Fruit fly (Drosophila melanogaster) whole organism, embryonic: Measurements from ENCODE around the gene glu.
A peak's percentile ranks its signal among the peaks of the same experiment; 100 is the strongest.

ENCODE experiments used
- Bgb ChIP-seq: fragments of 200-800 bp; sonication (Bioruptor generic); IDR thresholded peaks from 2 replicates; pipeline ENCODE4 v1.3.6; 2022; ENCODE audit warnings: missing biosample characterization, missing genetic modification characterization; ENCODE audit not compliant: partially characterized antibody
- Bteb2 ChIP-seq: fragments of 200-800 bp; sonication (Bioruptor generic); optimal IDR thresholded peaks from 2 replicates; lab custom pipeline; 2016; ENCODE audit warnings: missing biosample characterization, missing genetic modification characterization
- CG10462 ChIP-seq: fragments of 200-800 bp; sonication (Bioruptor generic); optimal IDR thresholded peaks from 2 replicates; lab custom pipeline; 2016; ENCODE audit warnings: missing biosample characterization, missing genetic modification characterization
- CG12155 ChIP-seq: fragments of 200-800 bp; sonication (Bioruptor generic); optimal IDR thresholded peaks from 3 replicates; lab custom pipeline; 2016; ENCODE audit warnings: missing biosample characterization, missing genetic modification characterization
- CG12219 ChIP-seq: fragments of 200-800 bp; sonication (Bioruptor generic); optimal IDR thresholded peaks from 3 replicates; lab custom pipeline; 2018; ENCODE audit warnings: missing biosample characterization, mild to moderate bottlenecking, missing genetic modification characterization
- CG18011 ChIP-seq: fragments of 200-800 bp; sonication (Bioruptor generic); optimal IDR thresholded peaks from 2 replicates; lab custom pipeline; 2017; ENCODE audit warnings: missing biosample characterization, missing genetic modification characterization, mild to moderate bottlenecking, moderate library complexity, missing genotype
- CG30403 ChIP-seq: fragments of 200-800 bp; sonication (Bioruptor generic); optimal IDR thresholded peaks from 3 replicates; lab custom pipeline; 2016; ENCODE audit warnings: missing biosample characterization, missing genetic modification characterization
- CG31388 ChIP-seq: fragments of 200-800 bp; sonication (Bioruptor generic); optimal IDR thresholded peaks from 2 replicates; lab custom pipeline; 2016; ENCODE audit warnings: missing biosample characterization, missing genetic modification characterization
- CG32532 ChIP-seq: fragments of 200-800 bp; sonication (Bioruptor generic); IDR thresholded peaks from 2 replicates; pipeline ENCODE4 v1.3.6; 2022; ENCODE audit warnings: missing biosample characterization, missing genetic modification characterization
- CG33557 ChIP-seq: fragments of 200-800 bp; sonication (Bioruptor generic); optimal IDR thresholded peaks from 2 replicates; lab custom pipeline; 2019; ENCODE audit warnings: missing biosample characterization, mild to moderate bottlenecking, missing genetic modification characterization, moderate library complexity
- CG4730 ChIP-seq: fragments of 200-800 bp; sonication (Bioruptor generic); IDR thresholded peaks from 2 replicates; pipeline ENCODE4 v1.3.6; 2022; ENCODE audit warnings: missing biosample characterization, missing genetic modification characterization
- CG5180 ChIP-seq: fragments of 200-800 bp; sonication (Bioruptor generic); optimal IDR thresholded peaks from 3 replicates; lab custom pipeline; 2017; ENCODE audit warnings: missing biosample characterization, missing genetic modification characterization, mild to moderate bottlenecking, moderate library complexity, missing genetic modification reagents
- CG6765 ChIP-seq: fragments of 200-800 bp; sonication (Bioruptor generic); optimal IDR thresholded peaks from 3 replicates; lab custom pipeline; 2017; ENCODE audit warnings: missing biosample characterization, mild to moderate bottlenecking, missing genetic modification characterization
- CG7928 ChIP-seq: fragments of 200-800 bp; sonication (Bioruptor generic); optimal IDR thresholded peaks from 2 replicates; lab custom pipeline; 2017; ENCODE audit warnings: missing biosample characterization, mild to moderate bottlenecking, missing genetic modification characterization
- CG9727 ChIP-seq: fragments of 200-800 bp; sonication (Bioruptor generic); optimal IDR thresholded peaks from 3 replicates; lab custom pipeline; 2017; ENCODE audit warnings: missing biosample characterization, mild to moderate bottlenecking, missing genetic modification characterization
- CkIIα-i1 ChIP-seq: fragments of 200-800 bp; sonication (Bioruptor generic); IDR thresholded peaks from 2 replicates; pipeline ENCODE4 v1.3.6; 2022; ENCODE audit warnings: missing biosample characterization, missing genetic modification characterization
- Elba2 ChIP-seq: fragments of 200-800 bp; sonication (Bioruptor generic); optimal IDR thresholded peaks from 3 replicates; lab custom pipeline; 2016; ENCODE audit warnings: missing biosample characterization, missing genetic modification characterization
- Ets97D ChIP-seq: fragments of 200-800 bp; sonication (Bioruptor generic); optimal IDR thresholded peaks from 3 replicates; lab custom pipeline; 2016; ENCODE audit warnings: missing biosample characterization, missing genetic modification characterization
- H2.0 ChIP-seq: fragments of 200-800 bp; sonication (Bioruptor generic); IDR thresholded peaks from 2 replicates; pipeline ENCODE4 v1.3.6; 2022; ENCODE audit warnings: missing biosample characterization, missing genetic modification characterization
- HLH4C ChIP-seq: fragments of 200-800 bp; sonication (Bioruptor generic); IDR thresholded peaks from 3 replicates; pipeline ENCODE4 v1.3.6; 2022; ENCODE audit warnings: missing biosample characterization, missing genetic modification characterization; ENCODE audit not compliant: partially characterized antibody
- HLHmδ ChIP-seq: fragments of 200-800 bp; sonication (Bioruptor generic); optimal IDR thresholded peaks from 2 replicates; lab custom pipeline; 2018; ENCODE audit warnings: missing biosample characterization, mild to moderate bottlenecking, missing genetic modification characterization, moderate library complexity
- Hey ChIP-seq: fragments of 200-800 bp; sonication (Bioruptor generic); optimal IDR thresholded peaks from 3 replicates; lab custom pipeline; 2018; ENCODE audit warnings: missing biosample characterization, mild to moderate bottlenecking, missing genetic modification characterization
- Hr51 ChIP-seq, 2 experiments: fragments of 200-800 bp; sonication (Bioruptor generic); optimal IDR thresholded peaks; 2 replicates in 1 of 2; 3 replicates in 1 of 2; lab custom pipeline; 2016 to 2018; ENCODE audit warnings: missing biosample characterization in 2 of 2, missing genetic modification characterization in 2 of 2, mild to moderate bottlenecking in 1 of 2, moderate library complexity in 1 of 2
- Jarid2 ChIP-seq: fragments of 200-800 bp; sonication (Bioruptor generic); optimal IDR thresholded peaks from 3 replicates; lab custom pipeline; 2017; ENCODE audit warnings: mild to moderate bottlenecking, missing biosample characterization, missing genetic modification reagents, missing genetic modification characterization
- Kr ChIP-seq: fragments of 200-800 bp; sonication (Bioruptor generic); optimal IDR thresholded peaks from 2 replicates; lab custom pipeline; 2017; ENCODE audit warnings: missing biosample characterization, mild to moderate bottlenecking, missing genetic modification characterization
- NC2β ChIP-seq: fragments of 200-800 bp; sonication (Bioruptor generic); optimal IDR thresholded peaks from 2 replicates; lab custom pipeline; 2016; ENCODE audit warnings: missing biosample characterization, missing genetic modification characterization
- Nf-YC ChIP-seq: fragments of 200-800 bp; optimal IDR thresholded peaks from 3 replicates; lab custom pipeline; 2019; ENCODE audit warnings: missing biosample characterization, mild to moderate bottlenecking, missing genetic modification characterization, moderate library complexity
- PHDP ChIP-seq: fragments of 200-800 bp; sonication (Bioruptor generic); optimal IDR thresholded peaks from 3 replicates; lab custom pipeline; 2018; ENCODE audit warnings: missing biosample characterization, mild to moderate bottlenecking, missing genetic modification characterization, moderate library complexity
- Side ChIP-seq: fragments of 200-800 bp; sonication (Bioruptor generic); optimal IDR thresholded peaks from 2 replicates; lab custom pipeline; 2016; ENCODE audit warnings: missing biosample characterization, missing genetic modification characterization
- Sry-δ ChIP-seq: fragments of 200-800 bp; sonication (Bioruptor generic); optimal IDR thresholded peaks from 2 replicates; lab custom pipeline; 2016; ENCODE audit warnings: missing biosample characterization, missing genetic modification characterization
- Tbp ChIP-seq: fragments of >200 bp; optimal IDR thresholded peaks from 2 replicates; lab custom pipeline; 2018; ENCODE audit warnings: missing biosample characterization, missing genetic modification characterization
- ac ChIP-seq: fragments of 200-800 bp; sonication (Bioruptor generic); optimal IDR thresholded peaks from 3 replicates; lab custom pipeline; 2017; ENCODE audit warnings: missing biosample characterization, mild to moderate bottlenecking, missing genetic modification characterization
- bsh ChIP-seq, 2 experiments: fragments of 200-800 bp; sonication (Bioruptor generic); optimal IDR thresholded peaks; 2 replicates each; lab custom pipeline; 2017 to 2018; ENCODE audit warnings: mild to moderate bottlenecking in 2 of 2, missing biosample characterization in 2 of 2, missing genetic modification characterization in 2 of 2, moderate library complexity in 1 of 2
- cg ChIP-seq: fragments of 200-800 bp; sonication (Bioruptor generic); optimal IDR thresholded peaks from 3 replicates; lab custom pipeline; 2019; ENCODE audit warnings: missing biosample characterization, mild to moderate bottlenecking, missing genetic modification characterization, moderate library complexity
- dati ChIP-seq: fragments of 200-800 bp; sonication (Bioruptor generic); IDR thresholded peaks from 2 replicates; pipeline ENCODE4 v1.3.6; 2022; ENCODE audit warnings: missing biosample characterization, missing genetic modification characterization
- dysf ChIP-seq: fragments of 200-800 bp; sonication (Bioruptor generic); IDR thresholded peaks from 3 replicates; pipeline ENCODE4 v1.3.6; 2022; ENCODE audit warnings: missing biosample characterization, missing genetic modification characterization
- exex ChIP-seq: fragments of 200-800 bp; sonication (Bioruptor generic); optimal IDR thresholded peaks from 4 replicates; lab custom pipeline; 2018; ENCODE audit warnings: missing biosample characterization, mild to moderate bottlenecking, missing genetic modification characterization, moderate library complexity
- gsb ChIP-seq: fragments of 200-800 bp; sonication (Bioruptor generic); IDR thresholded peaks from 2 replicates; pipeline ENCODE4 v1.3.6; 2022; ENCODE audit warnings: missing biosample characterization, missing genetic modification characterization
- hb ChIP-seq: fragments of 200-800 bp; sonication (Bioruptor generic); IDR thresholded peaks from 3 replicates; pipeline ENCODE4 v1.3.6; 2022; ENCODE audit warnings: missing biosample characterization, missing genetic modification characterization; ENCODE audit not compliant: partially characterized antibody
- oc ChIP-seq: fragments of 200-800 bp; sonication (Bioruptor generic); optimal IDR thresholded peaks from 2 replicates; lab custom pipeline; 2018; ENCODE audit warnings: missing biosample characterization, mild to moderate bottlenecking, missing genetic modification characterization, moderate library complexity
- onecut ChIP-seq: fragments of 200-800 bp; sonication (Bioruptor generic); IDR thresholded peaks from 2 replicates; pipeline ENCODE4 v1.3.6; 2022; ENCODE audit warnings: missing biosample characterization, missing genetic modification characterization
- org-1 ChIP-seq: fragments of 200-800 bp; sonication (Bioruptor generic); optimal IDR thresholded peaks from 2 replicates; lab custom pipeline; 2017; ENCODE audit warnings: missing biosample characterization, missing genetic modification characterization
- otp ChIP-seq: fragments of 200-800 bp; sonication (Bioruptor generic); IDR thresholded peaks from 3 replicates; pipeline ENCODE4, ENCODE4 v1.3.6; 2022; ENCODE audit warnings: missing biosample characterization, missing genetic modification characterization
- pita ChIP-seq: fragments of 200-800 bp; sonication (Bioruptor generic); optimal IDR thresholded peaks from 2 replicates; lab custom pipeline; 2017; ENCODE audit warnings: missing biosample characterization, mild to moderate bottlenecking, missing genetic modification characterization
- tna ChIP-seq: fragments of 200-800 bp; sonication (Bioruptor generic); IDR thresholded peaks from 2 replicates; pipeline ENCODE4 v1.3.6; 2022; ENCODE audit warnings: missing biosample characterization, missing genetic modification characterization; ENCODE audit not compliant: partially characterized antibody
- usp ChIP-seq: fragments of >200 bp; optimal IDR thresholded peaks from 2 replicates; lab custom pipeline; 2017; ENCODE audit warnings: missing biosample characterization, missing genetic modification characterization
- vnd ChIP-seq: fragments of 200-800 bp; sonication (Bioruptor generic); IDR thresholded peaks from 3 replicates; pipeline ENCODE4 v1.3.6; 2022; ENCODE audit warnings: missing biosample characterization, missing genetic modification characterization; ENCODE audit not compliant: partially characterized antibody
- zfh1 ChIP-seq: fragments of 200-800 bp; sonication (Bioruptor generic); IDR thresholded peaks from 3 replicates; pipeline ENCODE4 v1.3.6; 2022; ENCODE audit warnings: missing biosample characterization, missing genetic modification characterization

glu gene

dm6 chr2L:16683958-16684877 is 54.0 kb downstream of the glu start, which contains the start of gene CG31807 (continued):
- TF ChIP-seq CkIIα-i1 (GFP tag; lab: Robert Waterston, UW), result no peak
- TF ChIP-seq usp, result no peak
- TF ChIP-seq CG10462 (GFP tag; lab: Kevin White, UChicago), result peak; percentile 43
- peak; percentile 52 for TF ChIP-seq CG4730 (GFP tag; lab: Robert Waterston, UW)
- peak; percentile 36 for TF ChIP-seq ac (GFP tag; lab: Kevin White, UChicago)
- peak; percentile 51 for TF ChIP-seq CG30403
- no peak for TF ChIP-seq HLH4C
- peak; percentile 74 for TF ChIP-seq CG12219 (GFP tag; lab: Kevin White, UChicago)
- peak; percentile 47 for TF ChIP-seq Nf-YC (tag; lab: Kevin White, UChicago)
- TF ChIP-seq Tbp (GFP tag; lab: Kevin White, UChicago), result no peak
- no peak for TF ChIP-seq exex (tag; lab: Kevin White, UChicago)
- no peak for TF ChIP-seq Bgb (GFP tag; lab: Robert Waterston, UW)
- no peak for TF ChIP-seq Kr (GFP tag; lab: Kevin White, UChicago)
- TF ChIP-seq bsh (GFP tag; optimal IDR thresholded peaks at IDR 0.05; lab: Kevin White, UChicago), result peak; percentile 83 to 98
- TF ChIP-seq hb (GFP tag; lab: Robert Waterston, UW), result no peak
- no peak for TF ChIP-seq gsb
- TF ChIP-seq Side (GFP tag; lab: Kevin White, UChicago), result peak; percentile 47
- peak; percentile 20 for TF ChIP-seq CG12155 (GFP tag; lab: Kevin White, UChicago)
- no peak for TF ChIP-seq Jarid2 (GFP tag; lab: Kevin White, UChicago)
- TF ChIP-seq CG18011, result peak; percentile 55
- no peak for TF ChIP-seq vnd
- TF ChIP-seq Ets97D (GFP tag; lab: Kevin White, UChicago), result no peak
- peak; percentile 60; the same call in 1 of the 3 replicates for TF ChIP-seq dysf (GFP tag; lab: Robert Waterston, UW)
- no peak for TF ChIP-seq Hey (tag; lab: Kevin White, UChicago)
- TF ChIP-seq tna, result no peak
- TF ChIP-seq HLHmδ (GFP tag; lab: Kevin White, UChicago), result no peak
- TF ChIP-seq org-1 (GFP tag; lab: Kevin White, UChicago), result peak; percentile 80
- TF ChIP-seq Bteb2 (GFP tag; lab: Kevin White, UChicago), result peak; percentile 65
- TF ChIP-seq otp (GFP tag; lab: Robert Waterston, UW), result no peak
- TF ChIP-seq dati (GFP tag; lab: Robert Waterston, UW), result no peak; the same call in 1 of the 2 replicates
- TF ChIP-seq oc (tag; lab: Kevin White, UChicago), result peak; percentile 65
- peak; percentile 4 for TF ChIP-seq Sry-δ (GFP tag; lab: Kevin White, UChicago)
- TF ChIP-seq pita, result no peak
- TF ChIP-seq CG7928 (GFP tag; lab: Kevin White, UChicago), result no peak
- TF ChIP-seq onecut, result peak; percentile 43
- peak; percentile 50 for TF ChIP-seq NC2β (GFP tag; lab: Kevin White, UChicago)
- no peak for TF ChIP-seq cg (GFP tag; lab: Kevin White, UChicago)
- TF ChIP-seq H2.0, result 0 out of 2 replicates have a peak, but pooled peaks have one; percentile 3
- TF ChIP-seq Hr51 (GFP tag; optimal IDR thresholded peaks at IDR 0.05; lab: Kevin White, UChicago), result peak; percentile 24 to 90
- no peak for TF ChIP-seq Elba2 (GFP tag; lab: Kevin White, UChicago)
- peak; percentile 18 for TF ChIP-seq CG31388 (GFP tag; lab: Kevin White, UChicago)
- TF ChIP-seq zfh1 (GFP tag; lab: Robert Waterston, UW), result peak; percentile 55; the same call in 1 of the 3 replicates
- peak; percentile 45 for TF ChIP-seq CG33557
- peak; percentile 87 for TF ChIP-seq PHDP
- peak; percentile 26 for TF ChIP-seq CG6765
- peak; percentile 50 for TF ChIP-seq CG5180 (GFP tag; lab: Kevin White, UChicago)
- TF ChIP-seq CG32532 (GFP tag; lab: Robert Waterston, UW), result peak; percentile 20; the same call in 1 of the 2 replicates
- peak; percentile 56 for TF ChIP-seq CG9727
